Fruit fly (Drosophila melanogaster) whole organism, wandering third instar larva: ENCODE data around the gene Cdk12.

ENCODE experiments used
- CG32264 ChIP-seq: fragments of 200-800 bp; sonication (Bioruptor generic); optimal IDR thresholded peaks from 2 replicates; lab custom pipeline; 2016; ENCODE audit warnings: missing biosample characterization, missing genetic modification characterization
- Dif ChIP-seq: fragments of 200-275, 200-300 bp; sonication (Bioruptor generic); optimal IDR thresholded peaks from 2 replicates; lab custom pipeline; 2018; ENCODE audit warnings: missing biosample characterization, missing genetic modification characterization; ENCODE audit not compliant: partially characterized antibody
- GATAd ChIP-seq: sonication (Bioruptor generic); optimal IDR thresholded peaks from 2 replicates; lab custom pipeline; 2016; ENCODE audit warnings: missing biosample characterization, missing genetic modification characterization
- HLH106 ChIP-seq: fragments of 200-800 bp; optimal IDR thresholded peaks from 3 replicates; lab custom pipeline; 2019; ENCODE audit warnings: missing biosample characterization, mild to moderate bottlenecking, missing genetic modification characterization, moderate library complexity
- Hnf4 ChIP-seq: fragments of 200-800 bp; sonication (Bioruptor generic); optimal IDR thresholded peaks from 2 replicates; lab custom pipeline; 2016; ENCODE audit warnings: missing biosample characterization, mild to moderate bottlenecking, missing genetic modification characterization
- Hr78 ChIP-seq: fragments of >200 bp; optimal IDR thresholded peaks from 2 replicates; lab custom pipeline; 2017; ENCODE audit warnings: missing biosample characterization, missing genetic modification characterization
- Hr83 ChIP-seq: fragments of 200-300 bp; sonication (Bioruptor generic); optimal IDR thresholded peaks from 2 replicates; lab custom pipeline; 2016; ENCODE audit warnings: missing biosample characterization, mild to moderate bottlenecking, missing genetic modification characterization, moderate library complexity; ENCODE audit not compliant: poor library complexity, severe bottlenecking
- Jra ChIP-seq: sonication (Bioruptor generic); optimal IDR thresholded peaks from 2 replicates; lab custom pipeline; 2016; ENCODE audit warnings: missing biosample characterization, missing genetic modification characterization
- Mio ChIP-seq: sonication (Bioruptor generic); optimal IDR thresholded peaks from 2 replicates; lab custom pipeline; 2016; ENCODE audit warnings: missing biosample characterization, missing genetic modification characterization
- Myc ChIP-seq: fragments of >200 bp; optimal IDR thresholded peaks from 2 replicates; lab custom pipeline; 2017
- N ChIP-seq: fragments of >200 bp; optimal IDR thresholded peaks from 2 replicates; lab custom pipeline; 2018; ENCODE audit warnings: missing biosample characterization, missing external identifiers, missing genetic modification characterization
- OdsH ChIP-seq: fragments of 200-800 bp; sonication (Bioruptor generic); optimal IDR thresholded peaks from 2 replicates; lab custom pipeline; 2016; ENCODE audit warnings: missing biosample characterization, mild to moderate bottlenecking, missing genetic modification characterization
- Rel ChIP-seq, 2 experiments: fragments of 200-800 bp; sonication (Bioruptor generic) in 1 of 2; optimal IDR thresholded peaks; 2 replicates in 1 of 2; 3 replicates in 1 of 2; lab custom pipeline; 2016 to 2019; ENCODE audit warnings: mild to moderate bottlenecking in 2 of 2, missing biosample characterization in 2 of 2, missing genetic modification characterization in 2 of 2, moderate library complexity in 1 of 2
- Sp1 ChIP-seq: fragments of 200-800 bp; sonication (Bioruptor generic); optimal IDR thresholded peaks from 3 replicates; lab custom pipeline; 2019; ENCODE audit warnings: missing biosample characterization, mild to moderate bottlenecking, missing genetic modification characterization, moderate library complexity
- Vsx2 ChIP-seq: fragments of 200-300, 225-300 bp; sonication (Bioruptor generic); optimal IDR thresholded peaks from 2 replicates; lab custom pipeline; 2018; ENCODE audit warnings: missing biosample characterization, missing genetic modification characterization; ENCODE audit not compliant: partially characterized antibody
- br ChIP-seq: fragments of 200-800 bp; sonication (Bioruptor generic); optimal IDR thresholded peaks from 2 replicates; lab custom pipeline; 2016; ENCODE audit warnings: missing biosample characterization, missing genetic modification characterization
- brk ChIP-seq: fragments of 200-800 bp; sonication (Bioruptor generic); optimal IDR thresholded peaks from 2 replicates; lab custom pipeline; 2016; ENCODE audit warnings: missing biosample characterization, mild to moderate bottlenecking, missing genetic modification characterization
- dl ChIP-seq, 2 experiments: fragments of 175-275, 200-275 bp in 1 of 2; fragments of 200-275 bp in 1 of 2; sonication (Bioruptor generic); optimal IDR thresholded peaks; lab custom pipeline; 2018; ENCODE audit warnings: mild to moderate bottlenecking in 2 of 2, missing biosample characterization in 2 of 2, missing genetic modification characterization in 2 of 2, moderate library complexity in 2 of 2; ENCODE audit not compliant: partially characterized antibody in 2 of 2, insufficient read depth in 1 of 2
- dmrt93B ChIP-seq: fragments of 200-800 bp; sonication (Bioruptor generic); optimal IDR thresholded peaks from 2 replicates; lab custom pipeline; 2018; ENCODE audit warnings: missing biosample characterization, mild to moderate bottlenecking, missing genetic modification characterization
- ey ChIP-seq: fragments of 200-800 bp; sonication (Bioruptor generic); optimal IDR thresholded peaks from 2 replicates; lab custom pipeline; 2016; ENCODE audit warnings: missing biosample characterization, missing genetic modification characterization
- foxo ChIP-seq, 2 experiments: fragments of 200-800 bp; sonication (Bioruptor generic); optimal IDR thresholded peaks; 2 replicates in 1 of 2; 3 replicates in 1 of 2; lab custom pipeline; 2016 to 2017; ENCODE audit warnings: missing biosample characterization in 2 of 2, missing genetic modification characterization in 2 of 2
- fru ChIP-seq: fragments of 200-800 bp; sonication (Bioruptor generic); optimal IDR thresholded peaks from 3 replicates; lab custom pipeline; 2016; ENCODE audit warnings: missing biosample characterization, mild to moderate bottlenecking, missing genetic modification characterization
- h ChIP-seq: fragments of 200-800 bp; sonication (Bioruptor generic); optimal IDR thresholded peaks from 3 replicates; lab custom pipeline; 2016; ENCODE audit warnings: missing biosample characterization, mild to moderate bottlenecking, missing genetic modification characterization
- jim ChIP-seq: fragments of 175-275, 200-325 bp; sonication (Bioruptor generic); optimal IDR thresholded peaks from 2 replicates; lab custom pipeline; 2016; ENCODE audit warnings: missing biosample characterization, mild to moderate bottlenecking, missing genetic modification characterization
- lola ChIP-seq: fragments of >200 bp; optimal IDR thresholded peaks from 2 replicates; lab custom pipeline; 2017; ENCODE audit warnings: missing biosample characterization, missing genetic modification characterization
- pan ChIP-seq: fragments of >200 bp; optimal IDR thresholded peaks from 2 replicates; lab custom pipeline; 2017
- psq ChIP-seq: fragments of 200-800 bp; sonication (Bioruptor generic); optimal IDR thresholded peaks from 3 replicates; lab custom pipeline; 2017; ENCODE audit warnings: missing biosample characterization, mild to moderate bottlenecking, missing genetic modification characterization, moderate library complexity
- rgr ChIP-seq: fragments of 200-800 bp; sonication (Bioruptor generic); optimal IDR thresholded peaks from 3 replicates; lab custom pipeline; 2016; ENCODE audit warnings: missing biosample characterization, mild to moderate bottlenecking, missing genetic modification characterization
- sv ChIP-seq: fragments of 200-800 bp; sonication (Bioruptor generic); optimal IDR thresholded peaks from 3 replicates; lab custom pipeline; 2016; ENCODE audit warnings: missing biosample characterization, missing genetic modification characterization
- tai ChIP-seq: sonication (Bioruptor generic); optimal IDR thresholded peaks from 2 replicates; lab custom pipeline; 2016; ENCODE audit warnings: missing biosample characterization, missing genetic modification characterization
- woc ChIP-seq: sonication (Bioruptor generic); optimal IDR thresholded peaks from 2 replicates; lab custom pipeline; 2016; ENCODE audit warnings: missing biosample characterization, mild to moderate bottlenecking, missing genetic modification characterization

Gene Cdk12

DNA sequence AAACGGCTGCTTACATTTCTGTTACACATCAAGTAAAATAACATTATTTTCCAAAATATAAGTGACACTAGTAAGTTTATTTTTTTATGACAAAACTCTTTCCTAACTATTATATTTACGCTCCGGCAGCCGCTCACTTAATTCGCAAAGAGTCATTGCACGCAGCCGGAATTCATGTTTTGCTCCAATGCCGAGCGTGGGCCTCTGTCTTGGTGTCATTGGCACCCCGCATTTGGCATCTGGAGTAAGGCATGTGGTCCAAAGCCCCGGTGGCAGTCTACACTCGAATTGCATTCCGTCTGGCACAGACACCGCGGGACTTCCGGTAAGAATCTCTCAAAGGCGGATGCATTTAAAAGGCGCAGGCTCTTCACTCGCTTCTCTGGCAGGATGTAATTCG lies 7.5 kb upstream of the Cdk12 start:
- no peak for TF ChIP-seq Hr83 (GFP tag; lab: Kevin White, UChicago)
- TF ChIP-seq N (GFP tag; lab: Kevin White, UChicago): no peak
- no peak for TF ChIP-seq Hr78 (GFP tag; lab: Kevin White, UChicago)

DNA sequence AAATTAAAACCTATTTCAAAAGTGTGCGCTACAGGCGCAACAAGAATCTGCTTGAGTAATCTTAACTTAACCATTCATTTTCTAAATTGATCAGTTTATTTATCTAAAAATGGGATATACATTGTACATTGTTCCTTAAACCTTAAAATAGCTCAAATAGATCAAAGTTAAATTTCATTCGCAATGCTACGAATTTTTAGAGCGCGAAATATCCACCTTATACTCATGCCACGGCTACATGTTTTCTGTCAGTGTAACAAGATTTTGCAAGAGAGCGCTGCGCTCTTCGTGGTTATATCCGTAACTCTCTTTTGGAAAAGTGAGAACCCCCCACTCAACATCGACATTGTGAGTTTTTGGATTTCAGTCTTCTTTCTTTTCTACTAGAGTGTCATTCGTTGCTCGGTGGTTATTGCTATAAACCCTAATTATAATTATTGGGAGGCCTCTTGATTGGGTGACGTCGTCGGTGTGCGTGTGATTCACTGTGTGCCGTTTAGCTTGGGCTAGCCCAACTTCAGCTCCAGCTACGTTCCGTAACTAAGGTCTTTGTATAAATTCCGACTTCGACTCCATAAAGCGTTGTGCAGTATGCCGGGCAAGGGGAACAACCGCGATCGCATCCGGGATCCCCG lies 6.5 kb upstream of the Cdk12 start:
- no peak for TF ChIP-seq br (GFP tag; lab: Kevin White, UChicago)
- peak; percentile 24 for TF ChIP-seq Hnf4 (GFP tag; lab: Kevin White, UChicago)
- no peak for TF ChIP-seq pan (lab: Kevin White, UChicago)
- peak; percentile 19 for TF ChIP-seq fru (GFP tag; lab: Kevin White, UChicago)
- no peak for TF ChIP-seq OdsH (GFP tag; lab: Kevin White, UChicago)
- peak; percentile 52 for TF ChIP-seq h (GFP tag; lab: Kevin White, UChicago)
- TF ChIP-seq Hr78 (GFP tag; lab: Kevin White, UChicago): no peak
- peak; percentile 37 for TF ChIP-seq brk
- TF ChIP-seq dmrt93B (GFP tag; lab: Kevin White, UChicago): no peak
- no peak for TF ChIP-seq CG32264 (GFP tag; lab: Kevin White, UChicago)
- peak in 1 of 2 experiments; percentile 64 for TF ChIP-seq dl (GFP tag; optimal IDR thresholded peaks at IDR 0.05; lab: Kevin White, UChicago; ENCODE audit: insufficient read depth in 1 of 2, partially characterized antibody in 2 of 2)
- TF ChIP-seq Vsx2 (GFP tag; lab: Kevin White, UChicago): no peak
- TF ChIP-seq Mio (GFP tag; lab: Kevin White, UChicago): no peak
- no peak for TF ChIP-seq sv (GFP tag; lab: Kevin White, UChicago)
- TF ChIP-seq tai: no peak
- no peak for TF ChIP-seq Rel (GFP tag; optimal IDR thresholded peaks at IDR 0.05; lab: Kevin White, UChicago)
- TF ChIP-seq Rel (tag; optimal IDR thresholded peaks at IDR 0.05; lab: Kevin White, UChicago): peak; percentile 65
- peak; percentile 3 for TF ChIP-seq Sp1 (GFP tag; lab: Kevin White, UChicago)
- peak; percentile 39 for TF ChIP-seq rgr (GFP tag; lab: Kevin White, UChicago)
- TF ChIP-seq ey (GFP tag; lab: Kevin White, UChicago): peak; percentile 33
- no peak for TF ChIP-seq Myc (lab: Kevin White, UChicago)
- TF ChIP-seq woc (GFP tag; lab: Kevin White, UChicago): peak; percentile 18
- peak in 1 of 2 experiments; percentile 47 for TF ChIP-seq foxo (GFP tag; optimal IDR thresholded peaks at IDR 0.05; lab: Kevin White, UChicago)
- TF ChIP-seq HLH106 (tag; lab: Kevin White, UChicago): peak; percentile 6
- no peak for TF ChIP-seq lola (GFP tag; lab: Kevin White, UChicago)
- peak; percentile 41 for TF ChIP-seq Dif (GFP tag; lab: Kevin White, UChicago)

DNA sequence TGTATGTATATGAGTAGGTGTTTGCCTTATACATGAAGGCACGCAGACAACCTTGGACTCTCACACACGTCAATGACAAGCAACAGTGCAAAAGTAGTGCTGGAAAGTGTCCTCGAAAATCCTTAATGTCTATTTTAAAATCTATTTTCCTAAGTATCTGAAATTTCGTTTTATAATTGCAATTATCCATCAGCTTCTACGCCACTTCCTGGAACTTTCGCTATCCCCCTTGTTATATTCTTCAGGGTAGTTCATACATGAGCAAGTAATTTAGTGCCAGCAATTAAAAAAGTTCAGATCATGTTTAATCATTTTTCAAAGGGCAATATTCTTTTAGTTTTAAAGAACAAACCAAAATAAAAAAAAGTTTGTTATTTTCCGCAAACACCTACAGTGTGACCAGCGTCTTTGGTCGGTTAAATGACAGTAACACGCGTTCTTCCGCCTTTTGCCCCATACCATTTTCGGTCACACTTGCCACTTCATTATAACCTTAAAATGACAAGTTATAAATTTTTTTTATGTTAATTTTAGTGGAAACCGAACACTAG lies 685 bp downstream of the Cdk12 start:
- TF ChIP-seq dl (GFP tag; optimal IDR thresholded peaks at IDR 0.05; lab: Kevin White, UChicago; ENCODE audit: insufficient read depth in 1 of 2, partially characterized antibody in 2 of 2) (no peak), jim (GFP tag; lab: Kevin White, UChicago) (no peak), Hr83 (GFP tag; lab: Kevin White, UChicago) (no peak), foxo (GFP tag; optimal IDR thresholded peaks at IDR 0.05; lab: Kevin White, UChicago) (peak in 1 of 2 experiments; percentile 61), ey (GFP tag; lab: Kevin White, UChicago) (peak; percentile 56), Mio (GFP tag; lab: Kevin White, UChicago) (no peak), rgr (GFP tag; lab: Kevin White, UChicago) (peak; percentile 45), pan (lab: Kevin White, UChicago) (no peak), GATAd (no peak), psq (GFP tag; lab: Kevin White, UChicago) (peak; percentile 24), Hr78 (GFP tag; lab: Kevin White, UChicago) (peak; percentile 11), Sp1 (GFP tag; lab: Kevin White, UChicago) (peak; percentile 48), Jra (no peak), HLH106 (tag; lab: Kevin White, UChicago) (peak; percentile 28), Hnf4 (GFP tag; lab: Kevin White, UChicago) (peak; percentile 59), woc (GFP tag; lab: Kevin White, UChicago) (peak; percentile 53), br (GFP tag; lab: Kevin White, UChicago) (peak; percentile 52), lola (GFP tag; lab: Kevin White, UChicago) (no peak), OdsH (GFP tag; lab: Kevin White, UChicago) (peak; percentile 51), sv (GFP tag; lab: Kevin White, UChicago) (peak; percentile 7), Vsx2 (GFP tag; lab: Kevin White, UChicago) (no peak), fru (GFP tag; lab: Kevin White, UChicago) (peak; percentile 71), brk (peak; percentile 28), h (GFP tag; lab: Kevin White, UChicago) (peak; percentile 63), Dif (GFP tag; lab: Kevin White, UChicago) (no peak)
